Worm (Caenorhabditis elegans): Measurements from ENCODE around the gene F21D9.8.

ce11 chrV:19260686-19261085 is 19.1 kb downstream of the F21D9.8 start:
- TF ChIP-seq jun-1 (tag; optimal IDR thresholded peaks at IDR 0.05) (no peak), nhr-67 (tag; optimal IDR thresholded peaks at IDR 0.05) (no peak), unc-39 (tag; optimal IDR thresholded peaks at IDR 0.05) (no peak), elt-1 (tag; optimal IDR thresholded peaks at IDR 0.05) (no peak), tbx-2 (tag; optimal IDR thresholded peaks at IDR 0.05) (no peak), skn-1 (tag; optimal IDR thresholded peaks at IDR 0.05) (no peak), ztf-11 (tag; optimal IDR thresholded peaks at IDR 0.05) (no peak), nhr-11 (tag; optimal IDR thresholded peaks at IDR 0.05) (no peak), nhr-23 (tag; optimal IDR thresholded peaks at IDR 0.05) (no peak), snpc-4 (tag; optimal IDR thresholded peaks at IDR 0.05) (no peak), zag-1 (tag; optimal IDR thresholded peaks at IDR 0.05) (no peak)
